Fruit fly (Drosophila melanogaster) whole organism, embryonic: Measurements from ENCODE around the gene CG46459.

Source experiments
- Antp ChIP-seq: fragments of 200-800 bp; sonication (Bioruptor generic); optimal IDR thresholded peaks from 3 replicates; lab custom pipeline; 2016; ENCODE audit warnings: missing biosample characterization, missing genetic modification characterization
- Atf6 ChIP-seq: fragments of 200-800 bp; sonication (Bioruptor generic); IDR thresholded peaks from 2 replicates; pipeline ENCODE4 v1.3.6; 2022; ENCODE audit warnings: missing biosample characterization, missing genetic modification characterization
- C15 ChIP-seq: fragments of 200-800 bp; sonication (Bioruptor generic); IDR thresholded peaks from 3 replicates; pipeline ENCODE4 v1.3.6; 2022; ENCODE audit warnings: missing biosample characterization, missing genetic modification characterization
- CG10366 ChIP-seq: fragments of 200-800 bp; sonication (Bioruptor generic); IDR thresholded peaks from 2 replicates; pipeline ENCODE4 v1.3.6; 2022; ENCODE audit warnings: missing biosample characterization, missing genetic modification characterization
- CG11085 ChIP-seq: fragments of 200-800 bp; sonication (Bioruptor generic); IDR thresholded peaks from 2 replicates; pipeline ENCODE4 v1.3.6; 2022; ENCODE audit warnings: missing biosample characterization, missing genetic modification characterization
- CG11696 ChIP-seq: fragments of 200-800 bp; sonication (Bioruptor generic); IDR thresholded peaks from 2 replicates; pipeline ENCODE4 v1.3.6; 2022; ENCODE audit warnings: missing biosample characterization, missing genetic modification characterization
- CG12299 ChIP-seq: fragments of 200-800 bp; sonication (Bioruptor generic); optimal IDR thresholded peaks from 2 replicates; lab custom pipeline; 2018; ENCODE audit warnings: missing biosample characterization, mild to moderate bottlenecking, missing genetic modification characterization
- CG13287 ChIP-seq: fragments of 200-800 bp; sonication (Bioruptor generic); IDR thresholded peaks from 2 replicates; pipeline ENCODE4 v1.3.6; 2022; ENCODE audit warnings: missing biosample characterization, missing genetic modification characterization; ENCODE audit not compliant: partially characterized antibody
- CG14050 ChIP-seq: fragments of 200-800 bp; sonication (Bioruptor generic); IDR thresholded peaks from 3 replicates; pipeline ENCODE4 v1.3.6; 2022; ENCODE audit warnings: missing biosample characterization, missing genetic modification characterization
- CG14965 ChIP-seq: fragments of 200-800 bp; sonication (Bioruptor generic); optimal IDR thresholded peaks from 2 replicates; lab custom pipeline; 2016; ENCODE audit warnings: missing biosample characterization, missing genetic modification characterization, borderline replicate concordance
- CG15601 ChIP-seq: fragments of 200-800 bp; sonication (Bioruptor generic); optimal IDR thresholded peaks from 3 replicates; lab custom pipeline; 2019; ENCODE audit warnings: missing biosample characterization, mild to moderate bottlenecking, missing genetic modification characterization, moderate library complexity
- CG18011 ChIP-seq: fragments of 200-800 bp; sonication (Bioruptor generic); optimal IDR thresholded peaks from 2 replicates; lab custom pipeline; 2017; ENCODE audit warnings: missing biosample characterization, missing genetic modification characterization, mild to moderate bottlenecking, moderate library complexity, missing genotype
- CG18599 ChIP-seq: fragments of 200-800 bp; sonication (Bioruptor generic); optimal IDR thresholded peaks from 3 replicates; lab custom pipeline; 2017; ENCODE audit warnings: missing biosample characterization, missing genetic modification characterization, mild to moderate bottlenecking, moderate library complexity, missing genetic modification reagents
- CG4617 ChIP-seq: fragments of 200-800 bp; sonication (Bioruptor generic); optimal IDR thresholded peaks from 3 replicates; lab custom pipeline; 2016; ENCODE audit warnings: missing biosample characterization, missing genetic modification characterization, borderline replicate concordance
- CG4707 ChIP-seq: fragments of 200-800 bp; sonication (Bioruptor generic); optimal IDR thresholded peaks from 2 replicates; lab custom pipeline; 2018; ENCODE audit warnings: missing biosample characterization, mild to moderate bottlenecking, missing genetic modification characterization, moderate library complexity
- CG5245 ChIP-seq: fragments of 200-800 bp; sonication (Bioruptor generic); optimal IDR thresholded peaks from 3 replicates; lab custom pipeline; 2016; ENCODE audit warnings: missing biosample characterization, missing genetic modification characterization
- CG7357 ChIP-seq: fragments of 200-800 bp; sonication (Bioruptor generic); IDR thresholded peaks from 3 replicates; pipeline ENCODE4 v1.3.6; 2022; ENCODE audit warnings: missing biosample characterization, missing genetic modification characterization
- CG8089 ChIP-seq: fragments of 200-800 bp; sonication (Bioruptor generic); optimal IDR thresholded peaks from 3 replicates; lab custom pipeline; 2016; ENCODE audit warnings: missing biosample characterization, missing genetic modification characterization
- CG8924 ChIP-seq: fragments of 200-800 bp; optimal IDR thresholded peaks from 3 replicates; lab custom pipeline; 2019; ENCODE audit warnings: missing biosample characterization, mild to moderate bottlenecking, missing genetic modification characterization, moderate library complexity
- CG8944 ChIP-seq: fragments of 200-800 bp; sonication (Bioruptor generic); optimal IDR thresholded peaks from 3 replicates; lab custom pipeline; 2016; ENCODE audit warnings: missing biosample characterization, missing genetic modification characterization
- CG9876 ChIP-seq: fragments of 200-800 bp; sonication (Bioruptor generic); optimal IDR thresholded peaks from 2 replicates; lab custom pipeline; 2016; ENCODE audit warnings: missing biosample characterization, missing genetic modification characterization
- Dp ChIP-seq: fragments of 200-800 bp; sonication (Bioruptor generic); optimal IDR thresholded peaks from 2 replicates; lab custom pipeline; 2018; ENCODE audit warnings: missing biosample characterization, mild to moderate bottlenecking, missing genetic modification characterization, moderate library complexity
- Dref ChIP-seq: fragments of 200-800 bp; sonication (Bioruptor generic); IDR thresholded peaks from 2 replicates; pipeline ENCODE4 v1.3.6; 2022; ENCODE audit warnings: missing biosample characterization, missing genetic modification characterization
- H2.0 ChIP-seq: fragments of 200-800 bp; sonication (Bioruptor generic); IDR thresholded peaks from 2 replicates; pipeline ENCODE4 v1.3.6; 2022; ENCODE audit warnings: missing biosample characterization, missing genetic modification characterization
- HLH54F ChIP-seq: fragments of 200-800 bp; sonication (Bioruptor generic); optimal IDR thresholded peaks from 3 replicates; lab custom pipeline; 2016; ENCODE audit warnings: missing biosample characterization, missing genetic modification characterization
- Pdp1 ChIP-seq, 2 experiments: fragments of 200-800 bp; sonication (Bioruptor generic); optimal IDR thresholded peaks; 3 replicates each; lab custom pipeline; 2016; ENCODE audit warnings: missing biosample characterization in 2 of 2, missing genetic modification characterization in 2 of 2, mild to moderate bottlenecking in 1 of 2, moderate library complexity in 1 of 2
- Ravus ChIP-seq: fragments of 200-800 bp; sonication (Bioruptor generic); IDR thresholded peaks from 2 replicates; pipeline ENCODE4 v1.3.6; 2022; ENCODE audit warnings: missing biosample characterization, missing genetic modification characterization
- Rfx ChIP-seq: fragments of 200-800 bp; sonication (Bioruptor generic); IDR thresholded peaks from 2 replicates; pipeline ENCODE4 v1.3.6; 2022; ENCODE audit warnings: missing biosample characterization, missing genetic modification characterization
- ara ChIP-seq: fragments of 200-800 bp; sonication (Bioruptor generic); IDR thresholded peaks from 2 replicates; pipeline ENCODE4 v1.3.6; 2022; ENCODE audit warnings: missing biosample characterization, missing genetic modification characterization
- az2 ChIP-seq: fragments of 200-800 bp; sonication (Bioruptor generic); optimal IDR thresholded peaks from 3 replicates; lab custom pipeline; 2016; ENCODE audit warnings: missing biosample characterization, missing genetic modification characterization
- chm ChIP-seq: fragments of 200-800 bp; sonication (Bioruptor generic); IDR thresholded peaks from 2 replicates; pipeline ENCODE4 v1.3.6; 2022; ENCODE audit warnings: missing biosample characterization, missing genetic modification characterization
- cwo ChIP-seq: fragments of 200-800 bp; sonication (Bioruptor generic); optimal IDR thresholded peaks from 3 replicates; lab custom pipeline; 2017; ENCODE audit warnings: missing biosample characterization, missing genetic modification characterization, mild to moderate bottlenecking, moderate library complexity, missing genetic modification reagents
- dimm ChIP-seq: fragments of 200-800 bp; sonication (Bioruptor generic); IDR thresholded peaks from 2 replicates; pipeline ENCODE4 v1.3.6; 2022; ENCODE audit warnings: missing biosample characterization, missing genetic modification characterization
- eyg ChIP-seq: fragments of 200-800 bp; sonication (Bioruptor generic); optimal IDR thresholded peaks from 3 replicates; lab custom pipeline; 2016; ENCODE audit warnings: missing biosample characterization, missing genetic modification characterization
- gce ChIP-seq: fragments of 200-800 bp; sonication (Bioruptor generic); IDR thresholded peaks from 3 replicates; pipeline ENCODE4 v1.3.6; 2022; ENCODE audit warnings: missing biosample characterization, missing genetic modification characterization
- gcm ChIP-seq: fragments of 200-800 bp; sonication (Bioruptor generic); optimal IDR thresholded peaks from 2 replicates; lab custom pipeline; 2019; ENCODE audit warnings: missing biosample characterization, mild to moderate bottlenecking, missing genetic modification characterization, moderate library complexity
- gcm2 ChIP-seq: fragments of 200-800 bp; sonication (Bioruptor generic); optimal IDR thresholded peaks from 2 replicates; lab custom pipeline; 2016; ENCODE audit warnings: missing biosample characterization, missing genetic modification characterization
- gsb-n ChIP-seq: fragments of 200-800 bp; sonication (Bioruptor generic); optimal IDR thresholded peaks from 3 replicates; lab custom pipeline; 2018; ENCODE audit warnings: missing biosample characterization, mild to moderate bottlenecking, missing genetic modification characterization
- h ChIP-seq: fragments of >200 bp; optimal IDR thresholded peaks from 2 replicates; lab custom pipeline; 2017
- her ChIP-seq: fragments of 200-800 bp; sonication (Bioruptor generic); optimal IDR thresholded peaks from 2 replicates; lab custom pipeline; 2016; ENCODE audit warnings: missing biosample characterization, missing genetic modification characterization
- ind ChIP-seq: fragments of 200-800 bp; sonication (Bioruptor generic); optimal IDR thresholded peaks from 3 replicates; lab custom pipeline; 2016; ENCODE audit warnings: missing biosample characterization, missing genetic modification characterization
- mam ChIP-seq: fragments of 200-800 bp; sonication (Bioruptor generic); optimal IDR thresholded peaks from 3 replicates; lab custom pipeline; 2016; ENCODE audit warnings: missing biosample characterization, missing genetic modification characterization
- nau ChIP-seq: fragments of 200-800 bp; sonication (Bioruptor generic); optimal IDR thresholded peaks from 3 replicates; lab custom pipeline; 2017; ENCODE audit warnings: missing biosample characterization, mild to moderate bottlenecking, missing genetic modification characterization, missing genetic modification reagents
- pb ChIP-seq: fragments of 200-800 bp; sonication (Bioruptor generic); optimal IDR thresholded peaks from 3 replicates; lab custom pipeline; 2016; ENCODE audit warnings: missing biosample characterization, missing genetic modification characterization
- peb ChIP-seq: fragments of 200-800 bp; sonication (Bioruptor generic); IDR thresholded peaks from 2 replicates; pipeline ENCODE4 v1.3.6; 2022; ENCODE audit warnings: missing biosample characterization, missing genetic modification characterization
- sd ChIP-seq: fragments of 200-800 bp; sonication (Bioruptor generic); optimal IDR thresholded peaks from 3 replicates; lab custom pipeline; 2018; ENCODE audit warnings: missing biosample characterization, mild to moderate bottlenecking, missing genetic modification characterization, moderate library complexity
- sens-2 ChIP-seq: fragments of 200-800 bp; sonication (Bioruptor generic); IDR thresholded peaks from 2 replicates; pipeline ENCODE4 v1.3.6; 2022; ENCODE audit warnings: missing biosample characterization, missing genetic modification characterization
- seq ChIP-seq: fragments of 200-800 bp; sonication (Bioruptor generic); IDR thresholded peaks from 2 replicates; pipeline ENCODE4 v1.3.6; 2022; ENCODE audit warnings: missing biosample characterization, missing genetic modification characterization
- vnd ChIP-seq: fragments of 200-800 bp; sonication (Bioruptor generic); IDR thresholded peaks from 3 replicates; pipeline ENCODE4 v1.3.6; 2022; ENCODE audit warnings: missing biosample characterization, missing genetic modification characterization; ENCODE audit not compliant: partially characterized antibody
- wdn ChIP-seq: fragments of 200-800 bp; sonication (Bioruptor generic); IDR thresholded peaks from 2 replicates; pipeline ENCODE4 v1.3.6; 2022; ENCODE audit warnings: missing biosample characterization, missing genetic modification characterization
- zfh2 ChIP-seq: fragments of 200-800 bp; sonication (Bioruptor generic); optimal IDR thresholded peaks from 2 replicates; lab custom pipeline; 2016; ENCODE audit warnings: missing biosample characterization, missing genetic modification characterization

The CG46459 gene

DNA sequence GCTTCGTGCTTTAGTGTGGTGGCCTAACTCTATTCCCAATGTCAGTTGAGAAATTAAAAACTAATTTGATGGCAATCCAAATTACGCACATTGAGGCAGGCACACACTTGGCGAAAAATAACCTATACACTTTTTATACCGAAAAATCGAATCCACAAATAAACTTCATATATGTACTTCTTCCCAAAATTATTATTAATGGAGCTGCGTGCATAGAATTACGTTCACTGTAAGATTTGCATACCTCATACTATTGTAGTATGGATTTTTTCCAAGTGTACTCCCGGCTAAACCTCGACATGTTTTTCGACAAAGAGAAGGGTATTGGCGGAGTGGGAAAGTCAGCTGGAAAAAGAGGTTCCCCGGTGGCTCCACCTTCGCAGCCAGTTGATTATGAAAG, 12.2 kb upstream of the CG46459 start (continued):
- no peak for TF ChIP-seq zfh2 (GFP tag; lab: Kevin White, UChicago)
- TF ChIP-seq H2.0, result peak; percentile 56; the same call in 1 of the 2 replicates
- peak; percentile 60 for TF ChIP-seq CG18599 (GFP tag; lab: Kevin White, UChicago)
- TF ChIP-seq gcm, result peak; percentile 32
- TF ChIP-seq CG13287 (GFP tag; lab: Robert Waterston, UW), result no peak
- TF ChIP-seq wdn, result no peak
- peak; percentile 59 for TF ChIP-seq cwo
- TF ChIP-seq CG7357 (GFP tag; lab: Robert Waterston, UW), result 0 out of 3 replicates have a peak, but pooled peaks have one; percentile 17
- TF ChIP-seq nau (GFP tag; lab: Kevin White, UChicago), result peak; percentile 68
- TF ChIP-seq CG18011 (GFP tag; lab: Kevin White, UChicago), result no peak
- peak; percentile 58 for TF ChIP-seq Antp (GFP tag; lab: Kevin White, UChicago)
- TF ChIP-seq pb (GFP tag; lab: Kevin White, UChicago), result no peak
- TF ChIP-seq CG8089 (GFP tag; lab: Kevin White, UChicago), result no peak
- TF ChIP-seq CG11085 (GFP tag; lab: Robert Waterston, UW), result no peak
- TF ChIP-seq gce (GFP tag; lab: Robert Waterston, UW), result 0 out of 3 replicates have a peak, but pooled peaks have one; percentile 64
- TF ChIP-seq CG8924 (tag; lab: Kevin White, UChicago), result peak; percentile 53
- TF ChIP-seq CG14050 (GFP tag; lab: Robert Waterston, UW), result peak; percentile 58; the same call in 2 of the 3 replicates
- TF ChIP-seq dimm (GFP tag; lab: Robert Waterston, UW), result peak; percentile 56; the same call in 1 of the 2 replicates
- TF ChIP-seq Dref, result no peak
- no peak for TF ChIP-seq CG15601 (tag; lab: Kevin White, UChicago)
- no peak for TF ChIP-seq chm (GFP tag; lab: Robert Waterston, UW)
- peak; percentile 17 for TF ChIP-seq CG4707 (GFP tag; lab: Kevin White, UChicago)
- no peak for TF ChIP-seq C15 (GFP tag; lab: Robert Waterston, UW)
- TF ChIP-seq gsb-n, result peak; percentile 49
- TF ChIP-seq Dp, result no peak
- TF ChIP-seq gcm2, result no peak
- TF ChIP-seq eyg, result no peak
- TF ChIP-seq CG14965, result no peak
- TF ChIP-seq az2 (GFP tag; lab: Kevin White, UChicago), result peak; percentile 63
- TF ChIP-seq CG4617 (GFP tag; lab: Kevin White, UChicago), result no peak
- TF ChIP-seq ind, result peak; percentile 75
- no peak for TF ChIP-seq CG9876
- TF ChIP-seq her (GFP tag; lab: Kevin White, UChicago), result no peak
- TF ChIP-seq CG10366 (GFP tag; lab: Robert Waterston, UW), result peak; percentile 78
- peak; percentile 32 for TF ChIP-seq HLH54F (GFP tag; lab: Kevin White, UChicago)
- TF ChIP-seq ara (GFP tag; lab: Robert Waterston, UW), result peak; percentile 39; the same call in 1 of the 2 replicates
- peak; percentile 42 for TF ChIP-seq CG5245 (GFP tag; lab: Kevin White, UChicago)
- TF ChIP-seq Ravus (GFP tag; lab: Robert Waterston, UW), result peak; percentile 39; the same call in 1 of the 2 replicates
- TF ChIP-seq seq, result peak; percentile 45; the same call in 1 of the 2 replicates
- TF ChIP-seq Pdp1 (GFP tag; optimal IDR thresholded peaks at IDR 0.05; lab: Kevin White, UChicago), result peak; percentile 53 to 71
- TF ChIP-seq CG11696 (GFP tag; lab: Robert Waterston, UW), result 0 out of 2 replicates have a peak, but pooled peaks have one; percentile 28
- peak; percentile 51; the same call in 1 of the 2 replicates for TF ChIP-seq Atf6 (GFP tag; lab: Robert Waterston, UW)
- TF ChIP-seq Rfx (GFP tag; lab: Robert Waterston, UW), result peak; percentile 56
- TF ChIP-seq sd (tag; lab: Kevin White, UChicago), result peak; percentile 15
- peak; percentile 55 for TF ChIP-seq CG8944 (GFP tag; lab: Kevin White, UChicago)
- no peak for TF ChIP-seq CG12299
- TF ChIP-seq sens-2 (GFP tag; lab: Robert Waterston, UW), result peak; percentile 71
- TF ChIP-seq mam (GFP tag; lab: Kevin White, UChicago), result peak; percentile 41
- peak; percentile 46; the same call in 1 of the 2 replicates for TF ChIP-seq peb (GFP tag; lab: Robert Waterston, UW)
- no peak for TF ChIP-seq h
- TF ChIP-seq vnd (GFP tag; lab: Robert Waterston, UW), result no peak
